Worm (Caenorhabditis elegans): ENCODE results near the gene W03C9.2.

DNA sequence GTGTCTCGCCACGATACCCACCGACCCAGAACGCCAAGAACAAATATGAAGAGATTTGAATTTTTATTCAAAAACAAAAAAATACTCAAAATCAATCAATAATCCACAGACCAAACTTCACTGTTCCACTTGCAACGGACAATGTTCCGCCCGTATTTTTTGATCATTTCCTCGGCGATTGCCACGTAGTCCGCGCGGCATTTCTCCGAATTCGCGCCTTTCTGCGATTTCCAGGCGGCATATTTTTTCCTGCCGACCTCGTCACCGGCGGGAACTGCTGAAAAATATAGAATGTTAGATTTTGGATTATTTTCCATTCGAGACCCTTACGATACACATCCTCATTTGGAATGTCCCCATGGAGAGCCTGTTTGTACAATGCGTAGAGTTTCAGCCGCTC, 10.1 kb downstream of the W03C9.2 start:
- TF ChIP-seq flt-1 (GFP tag; IDR thresholded peaks at IDR 0.05) (no peak), cog-1 (tag; optimal IDR thresholded peaks at IDR 0.05) (no peak), med-1 (GFP tag; optimal IDR thresholded peaks at IDR 0.05; ENCODE audit: insufficient read depth) (no peak), ref-1 (GFP tag; conservative IDR thresholded peaks at IDR 0.05) (no peak)

Data from whole organism, midembryonic.